Fruit fly (Drosophila melanogaster) whole organism, wandering third instar larva: ENCODE measurements around the gene eIF1A.

ENCODE experiments used
- Abd-B ChIP-seq: fragments of >200 bp; optimal IDR thresholded peaks from 2 replicates; lab custom pipeline; 2017; ENCODE audit warnings: missing biosample characterization, missing genetic modification characterization
- CG32264 ChIP-seq: fragments of 200-800 bp; sonication (Bioruptor generic); optimal IDR thresholded peaks from 2 replicates; lab custom pipeline; 2016; ENCODE audit warnings: missing biosample characterization, missing genetic modification characterization
- CG9705 ChIP-seq: fragments of 200-800 bp; sonication (Bioruptor generic); optimal IDR thresholded peaks from 2 replicates; lab custom pipeline; 2018; ENCODE audit warnings: missing biosample characterization, mild to moderate bottlenecking, missing genetic modification characterization
- CrebA ChIP-seq: fragments of 200-800 bp; sonication (Bioruptor generic); optimal IDR thresholded peaks from 2 replicates; lab custom pipeline; 2016; ENCODE audit warnings: missing biosample characterization, mild to moderate bottlenecking, missing genetic modification characterization, borderline replicate concordance
- Dfd ChIP-seq: fragments of >200 bp; optimal IDR thresholded peaks from 2 replicates; lab custom pipeline; 2017; ENCODE audit warnings: missing biosample characterization, missing genetic modification characterization
- Dif ChIP-seq: fragments of 200-275, 200-300 bp; sonication (Bioruptor generic); optimal IDR thresholded peaks from 2 replicates; lab custom pipeline; 2018; ENCODE audit warnings: missing biosample characterization, missing genetic modification characterization; ENCODE audit not compliant: partially characterized antibody
- GATAd ChIP-seq: sonication (Bioruptor generic); optimal IDR thresholded peaks from 2 replicates; lab custom pipeline; 2016; ENCODE audit warnings: missing biosample characterization, missing genetic modification characterization
- HLH106 ChIP-seq: fragments of 200-800 bp; optimal IDR thresholded peaks from 3 replicates; lab custom pipeline; 2019; ENCODE audit warnings: missing biosample characterization, mild to moderate bottlenecking, missing genetic modification characterization, moderate library complexity
- Hnf4 ChIP-seq: fragments of 200-800 bp; sonication (Bioruptor generic); optimal IDR thresholded peaks from 2 replicates; lab custom pipeline; 2016; ENCODE audit warnings: missing biosample characterization, mild to moderate bottlenecking, missing genetic modification characterization
- Hr78 ChIP-seq: fragments of >200 bp; optimal IDR thresholded peaks from 2 replicates; lab custom pipeline; 2017; ENCODE audit warnings: missing biosample characterization, missing genetic modification characterization
- Hr83 ChIP-seq: fragments of 200-300 bp; sonication (Bioruptor generic); optimal IDR thresholded peaks from 2 replicates; lab custom pipeline; 2016; ENCODE audit warnings: missing biosample characterization, mild to moderate bottlenecking, missing genetic modification characterization, moderate library complexity; ENCODE audit not compliant: poor library complexity, severe bottlenecking
- Jra ChIP-seq: sonication (Bioruptor generic); optimal IDR thresholded peaks from 2 replicates; lab custom pipeline; 2016; ENCODE audit warnings: missing biosample characterization, missing genetic modification characterization
- Mio ChIP-seq: sonication (Bioruptor generic); optimal IDR thresholded peaks from 2 replicates; lab custom pipeline; 2016; ENCODE audit warnings: missing biosample characterization, missing genetic modification characterization
- Myc ChIP-seq: fragments of >200 bp; optimal IDR thresholded peaks from 2 replicates; lab custom pipeline; 2017
- N ChIP-seq: fragments of >200 bp; optimal IDR thresholded peaks from 2 replicates; lab custom pipeline; 2018; ENCODE audit warnings: missing biosample characterization, missing external identifiers, missing genetic modification characterization
- OdsH ChIP-seq: fragments of 200-800 bp; sonication (Bioruptor generic); optimal IDR thresholded peaks from 2 replicates; lab custom pipeline; 2016; ENCODE audit warnings: missing biosample characterization, mild to moderate bottlenecking, missing genetic modification characterization
- Rel ChIP-seq, 2 experiments: fragments of 200-800 bp; sonication (Bioruptor generic) in 1 of 2; optimal IDR thresholded peaks; 2 replicates in 1 of 2; 3 replicates in 1 of 2; lab custom pipeline; 2016 to 2019; ENCODE audit warnings: mild to moderate bottlenecking in 2 of 2, missing biosample characterization in 2 of 2, missing genetic modification characterization in 2 of 2, moderate library complexity in 1 of 2
- Sp1 ChIP-seq: fragments of 200-800 bp; sonication (Bioruptor generic); optimal IDR thresholded peaks from 3 replicates; lab custom pipeline; 2019; ENCODE audit warnings: missing biosample characterization, mild to moderate bottlenecking, missing genetic modification characterization, moderate library complexity
- Vsx2 ChIP-seq: fragments of 200-300, 225-300 bp; sonication (Bioruptor generic); optimal IDR thresholded peaks from 2 replicates; lab custom pipeline; 2018; ENCODE audit warnings: missing biosample characterization, missing genetic modification characterization; ENCODE audit not compliant: partially characterized antibody
- br ChIP-seq: fragments of 200-800 bp; sonication (Bioruptor generic); optimal IDR thresholded peaks from 2 replicates; lab custom pipeline; 2016; ENCODE audit warnings: missing biosample characterization, missing genetic modification characterization
- brk ChIP-seq: fragments of 200-800 bp; sonication (Bioruptor generic); optimal IDR thresholded peaks from 2 replicates; lab custom pipeline; 2016; ENCODE audit warnings: missing biosample characterization, mild to moderate bottlenecking, missing genetic modification characterization
- dl ChIP-seq, 2 experiments: fragments of 175-275, 200-275 bp in 1 of 2; fragments of 200-275 bp in 1 of 2; sonication (Bioruptor generic); optimal IDR thresholded peaks; lab custom pipeline; 2018; ENCODE audit warnings: mild to moderate bottlenecking in 2 of 2, missing biosample characterization in 2 of 2, missing genetic modification characterization in 2 of 2, moderate library complexity in 2 of 2; ENCODE audit not compliant: partially characterized antibody in 2 of 2, insufficient read depth in 1 of 2
- dmrt93B ChIP-seq: fragments of 200-800 bp; sonication (Bioruptor generic); optimal IDR thresholded peaks from 2 replicates; lab custom pipeline; 2018; ENCODE audit warnings: missing biosample characterization, mild to moderate bottlenecking, missing genetic modification characterization
- dsf ChIP-seq: sonication (Bioruptor generic); optimal IDR thresholded peaks from 2 replicates; lab custom pipeline; 2016; ENCODE audit warnings: missing biosample characterization, missing genetic modification characterization, borderline replicate concordance
- ey ChIP-seq: fragments of 200-800 bp; sonication (Bioruptor generic); optimal IDR thresholded peaks from 2 replicates; lab custom pipeline; 2016; ENCODE audit warnings: missing biosample characterization, missing genetic modification characterization
- foxo ChIP-seq, 2 experiments: fragments of 200-800 bp; sonication (Bioruptor generic); optimal IDR thresholded peaks; 2 replicates in 1 of 2; 3 replicates in 1 of 2; lab custom pipeline; 2016 to 2017; ENCODE audit warnings: missing biosample characterization in 2 of 2, missing genetic modification characterization in 2 of 2
- fru ChIP-seq: fragments of 200-800 bp; sonication (Bioruptor generic); optimal IDR thresholded peaks from 3 replicates; lab custom pipeline; 2016; ENCODE audit warnings: missing biosample characterization, mild to moderate bottlenecking, missing genetic modification characterization
- h ChIP-seq: fragments of 200-800 bp; sonication (Bioruptor generic); optimal IDR thresholded peaks from 3 replicates; lab custom pipeline; 2016; ENCODE audit warnings: missing biosample characterization, mild to moderate bottlenecking, missing genetic modification characterization
- jim ChIP-seq: fragments of 175-275, 200-325 bp; sonication (Bioruptor generic); optimal IDR thresholded peaks from 2 replicates; lab custom pipeline; 2016; ENCODE audit warnings: missing biosample characterization, mild to moderate bottlenecking, missing genetic modification characterization
- lola ChIP-seq: fragments of >200 bp; optimal IDR thresholded peaks from 2 replicates; lab custom pipeline; 2017; ENCODE audit warnings: missing biosample characterization, missing genetic modification characterization
- pan ChIP-seq: fragments of >200 bp; optimal IDR thresholded peaks from 2 replicates; lab custom pipeline; 2017
- psq ChIP-seq: fragments of 200-800 bp; sonication (Bioruptor generic); optimal IDR thresholded peaks from 3 replicates; lab custom pipeline; 2017; ENCODE audit warnings: missing biosample characterization, mild to moderate bottlenecking, missing genetic modification characterization, moderate library complexity
- rgr ChIP-seq: fragments of 200-800 bp; sonication (Bioruptor generic); optimal IDR thresholded peaks from 3 replicates; lab custom pipeline; 2016; ENCODE audit warnings: missing biosample characterization, mild to moderate bottlenecking, missing genetic modification characterization
- sage ChIP-seq: fragments of 200-800 bp; sonication (Bioruptor generic); optimal IDR thresholded peaks from 2 replicates; lab custom pipeline; 2016; ENCODE audit warnings: missing biosample characterization, mild to moderate bottlenecking, missing genetic modification characterization
- sv ChIP-seq: fragments of 200-800 bp; sonication (Bioruptor generic); optimal IDR thresholded peaks from 3 replicates; lab custom pipeline; 2016; ENCODE audit warnings: missing biosample characterization, missing genetic modification characterization
- tai ChIP-seq: sonication (Bioruptor generic); optimal IDR thresholded peaks from 2 replicates; lab custom pipeline; 2016; ENCODE audit warnings: missing biosample characterization, missing genetic modification characterization
- usp ChIP-seq: fragments of >200 bp; optimal IDR thresholded peaks from 2 replicates; lab custom pipeline; 2017; ENCODE audit warnings: missing biosample characterization, missing genetic modification characterization
- woc ChIP-seq: sonication (Bioruptor generic); optimal IDR thresholded peaks from 2 replicates; lab custom pipeline; 2016; ENCODE audit warnings: missing biosample characterization, mild to moderate bottlenecking, missing genetic modification characterization

Gene eIF1A

DNA sequence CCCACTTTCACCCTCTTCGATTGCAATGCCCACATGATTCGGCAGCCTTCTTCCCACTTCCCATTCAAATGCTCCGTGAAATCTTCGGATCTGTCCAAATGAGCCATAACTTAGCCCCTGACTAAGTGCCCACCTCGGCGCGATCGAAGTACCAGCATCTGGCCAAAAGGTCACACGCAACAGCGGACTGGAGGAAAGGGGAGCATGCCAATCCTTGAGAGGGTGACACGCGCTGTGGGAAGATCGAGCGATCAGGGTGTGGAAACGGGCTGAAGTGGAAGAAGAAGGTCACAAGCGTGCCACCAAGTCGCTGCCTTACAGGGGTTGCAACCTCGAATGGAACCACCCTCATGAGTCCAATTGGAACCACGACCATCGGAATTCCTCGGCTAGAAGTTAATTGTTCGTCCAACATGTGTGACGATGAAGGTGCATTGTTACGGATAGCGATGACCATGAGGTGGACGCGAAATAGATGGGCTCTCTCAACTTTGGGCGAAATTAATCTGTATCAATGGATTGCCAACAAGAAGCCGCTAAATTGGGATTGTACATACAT is 39.7 kb upstream of the eIF1A start:
- TF ChIP-seq br (GFP tag; lab: Kevin White, UChicago): no peak
- no peak for TF ChIP-seq N (GFP tag; lab: Kevin White, UChicago)
- TF ChIP-seq, all 38 proteins: peak for 0

DNA sequence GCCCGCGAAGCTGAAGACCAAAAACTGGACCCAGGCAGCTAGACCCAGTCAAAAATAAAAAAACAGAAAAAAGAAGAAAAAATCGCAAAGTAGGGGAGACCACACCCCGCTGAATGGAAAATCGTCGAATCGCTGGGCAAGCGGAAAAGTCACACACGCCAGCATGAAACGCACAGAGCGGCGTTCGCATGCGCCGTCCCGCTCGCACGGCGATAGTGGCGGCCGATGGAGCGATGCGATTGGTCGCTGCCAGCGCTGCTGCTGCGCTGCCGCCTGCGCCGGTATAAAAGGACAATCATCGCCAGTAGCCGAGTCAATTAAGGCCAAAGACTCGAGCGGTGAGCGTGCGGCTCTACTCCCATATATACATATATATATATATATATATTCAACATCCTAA is 38.6 kb upstream of the eIF1A start, which contains the start of gene repo:
repo (plus strand) TSS at position 314 of the 400 bp plus-strand sequence.
- no peak for TF ChIP-seq N (GFP tag; lab: Kevin White, UChicago)
- no peak for TF ChIP-seq h
- no peak for TF ChIP-seq rgr (GFP tag; lab: Kevin White, UChicago)
- TF ChIP-seq dmrt93B (GFP tag; lab: Kevin White, UChicago): no peak
- no peak for TF ChIP-seq Rel (GFP tag; optimal IDR thresholded peaks at IDR 0.05; lab: Kevin White, UChicago)
- no peak for TF ChIP-seq Rel (tag; optimal IDR thresholded peaks at IDR 0.05; lab: Kevin White, UChicago)
- no peak for TF ChIP-seq sage
- no peak for TF ChIP-seq GATAd (GFP tag; lab: Kevin White, UChicago)
- no peak for TF ChIP-seq Jra (GFP tag; lab: Kevin White, UChicago)
- TF ChIP-seq br (GFP tag; lab: Kevin White, UChicago): no peak
- TF ChIP-seq CrebA (GFP tag; lab: Kevin White, UChicago): no peak
- no peak for TF ChIP-seq Myc (lab: Kevin White, UChicago)
- no peak for TF ChIP-seq psq (GFP tag; lab: Kevin White, UChicago)
- TF ChIP-seq sv (GFP tag; lab: Kevin White, UChicago): no peak
- no peak for TF ChIP-seq foxo (GFP tag; optimal IDR thresholded peaks at IDR 0.05; lab: Kevin White, UChicago)
- no peak for TF ChIP-seq dl (GFP tag; optimal IDR thresholded peaks at IDR 0.05; lab: Kevin White, UChicago; ENCODE audit: insufficient read depth in 1 of 2, partially characterized antibody in 2 of 2)
- no peak for TF ChIP-seq jim (GFP tag; lab: Kevin White, UChicago)
- TF ChIP-seq usp (GFP tag; lab: Kevin White, UChicago): no peak
- TF ChIP-seq Dfd (GFP tag; lab: Kevin White, UChicago): no peak
- TF ChIP-seq, all 38 proteins: peak for 0

DNA sequence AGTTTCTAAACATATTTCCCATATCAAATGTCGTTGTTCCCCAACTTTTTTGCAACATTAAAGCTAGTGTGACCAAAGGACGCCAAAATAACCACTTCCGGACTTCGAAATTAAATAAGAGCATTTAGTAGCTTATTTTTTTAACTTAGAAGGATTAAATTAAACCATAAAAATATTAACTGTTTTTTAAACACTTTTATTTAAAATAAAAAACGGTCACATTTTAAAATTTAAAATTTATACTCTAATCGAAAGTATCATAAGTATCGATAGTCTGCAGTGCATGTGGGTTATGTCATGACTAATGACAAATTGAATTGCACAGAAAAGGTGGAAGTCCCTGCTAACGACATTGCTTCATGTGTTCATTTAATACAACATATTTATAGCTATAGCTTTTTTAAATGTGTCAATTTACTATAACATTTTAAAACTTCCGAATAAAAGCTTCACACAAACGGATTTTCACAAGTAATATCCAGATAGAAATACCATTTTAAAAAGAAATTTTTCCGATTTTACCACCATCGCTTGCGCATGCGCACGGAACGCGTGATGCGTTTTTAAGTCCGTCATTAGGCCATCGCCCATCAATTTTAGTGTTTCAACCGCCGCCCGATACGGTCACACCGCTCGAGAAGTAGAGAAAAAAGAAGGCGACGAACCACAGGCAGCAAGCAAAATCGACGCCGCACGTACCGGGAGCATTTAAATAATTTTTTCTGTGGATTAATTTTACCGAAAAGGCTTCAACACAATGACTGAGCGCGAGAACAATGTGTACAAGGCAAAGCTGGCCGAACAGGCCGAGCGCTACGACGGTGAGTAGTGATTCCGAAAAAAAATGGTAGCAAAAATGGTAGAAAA is 32.1 kb upstream of the eIF1A start, which contains the start of the genes CG7156 and 14-3-3epsilon:
CG7156 (minus strand) TSS at position 71 of the 867 bp plus-strand sequence.
14-3-3epsilon (plus strand) TSS at position 443 of the 867 bp plus-strand sequence.
- TF ChIP-seq Sp1 (GFP tag; lab: Kevin White, UChicago) (peak; percentile 42), br (GFP tag; lab: Kevin White, UChicago) (no peak), psq (GFP tag; lab: Kevin White, UChicago) (no peak), CG9705 (no peak), dmrt93B (GFP tag; lab: Kevin White, UChicago) (peak; percentile 17), GATAd (GFP tag; lab: Kevin White, UChicago) (no peak), Hr78 (GFP tag; lab: Kevin White, UChicago) (no peak), Hr83 (GFP tag; lab: Kevin White, UChicago) (peak; percentile 22), tai (no peak), OdsH (GFP tag; lab: Kevin White, UChicago) (peak; percentile 37), HLH106 (tag; lab: Kevin White, UChicago) (peak; percentile 25), h (peak; percentile 29), brk (GFP tag; lab: Kevin White, UChicago) (no peak), usp (GFP tag; lab: Kevin White, UChicago) (no peak), woc (GFP tag; lab: Kevin White, UChicago) (peak; percentile 2), Mio (no peak), jim (GFP tag; lab: Kevin White, UChicago) (peak; percentile 64), Hnf4 (no peak), ey (GFP tag; lab: Kevin White, UChicago) (peak; percentile 21), Rel (GFP tag; optimal IDR thresholded peaks at IDR 0.05; lab: Kevin White, UChicago) (no peak), Rel (tag; optimal IDR thresholded peaks at IDR 0.05; lab: Kevin White, UChicago) (peak; percentile 94), Myc (lab: Kevin White, UChicago) (peak; percentile 70), sv (GFP tag; lab: Kevin White, UChicago) (peak; percentile 30), dl (GFP tag; optimal IDR thresholded peaks at IDR 0.05; lab: Kevin White, UChicago; ENCODE audit: insufficient read depth in 1 of 2, partially characterized antibody in 2 of 2) (no peak), sage (no peak), Abd-B (GFP tag; lab: Kevin White, UChicago) (no peak), CG32264 (GFP tag; lab: Kevin White, UChicago) (no peak), CrebA (GFP tag; lab: Kevin White, UChicago) (no peak), fru (GFP tag; lab: Kevin White, UChicago) (peak; percentile 28), N (GFP tag; lab: Kevin White, UChicago) (no peak), dsf (GFP tag; lab: Kevin White, UChicago) (no peak), Vsx2 (peak; percentile 87), Jra (GFP tag; lab: Kevin White, UChicago) (peak; percentile 39), pan (lab: Kevin White, UChicago) (no peak), lola (GFP tag; lab: Kevin White, UChicago) (no peak), foxo (GFP tag; optimal IDR thresholded peaks at IDR 0.05; lab: Kevin White, UChicago) (peak in 1 of 2 experiments; percentile 46), rgr (GFP tag; lab: Kevin White, UChicago) (peak; percentile 5), Dfd (GFP tag; lab: Kevin White, UChicago) (no peak), Dif (GFP tag; lab: Kevin White, UChicago) (peak; percentile 71)
